Worm (Caenorhabditis elegans) whole organism, late embryonic: ENCODE measurements around the gene dnj-13.

Experiments used
- F13H6.1 ChIP-seq: sonication (generic microtip); optimal IDR thresholded peaks from 2 replicates; lab custom pipeline; 2016; ENCODE audit warnings: missing genetic modification characterization, missing compliant biosample characterization
- ama-1 ChIP-seq: fragments of 150-350 bp; optimal IDR thresholded peaks from 2 replicates; lab custom pipeline; 2014
- ceh-9 ChIP-seq: sonication (generic microtip); optimal IDR thresholded peaks from 2 replicates; lab custom pipeline; 2016; ENCODE audit warnings: mild to moderate bottlenecking, missing genetic modification characterization, inconsistent platforms, missing compliant biosample characterization
- dve-1 ChIP-seq: sonication (generic microtip); optimal IDR thresholded peaks from 2 replicates; lab custom pipeline; 2017; ENCODE audit warnings: antibody characterized with exemption, mild to moderate bottlenecking, missing genetic modification characterization, missing compliant biosample characterization
- eyg-1 ChIP-seq: sonication (generic microtip); optimal IDR thresholded peaks from 2 replicates; lab custom pipeline; 2016; ENCODE audit warnings: missing genotype, missing genetic modification characterization, missing compliant biosample characterization
- fkh-10 ChIP-seq: fragments of 150-350 bp; optimal IDR thresholded peaks from 2 replicates; lab custom pipeline; 2014; ENCODE audit warnings: missing biosample characterization, missing genetic modification reagents, missing genetic modification characterization
- hlh-13 ChIP-seq: fragments of 200-800 bp; sonication (Bioruptor generic); optimal IDR thresholded peaks from 2 replicates; lab custom pipeline; 2018; ENCODE audit warnings: mild to moderate bottlenecking, missing genetic modification characterization, missing compliant biosample characterization
- sox-4 ChIP-seq: sonication (generic microtip); optimal IDR thresholded peaks from 2 replicates; lab custom pipeline; 2017; ENCODE audit warnings: mild to moderate bottlenecking, missing genetic modification characterization, inconsistent platforms, missing compliant biosample characterization
- unc-42 ChIP-seq: sonication (generic microtip); optimal IDR thresholded peaks from 2 replicates; lab custom pipeline; 2016; ENCODE audit warnings: missing genotype, missing genetic modification characterization, missing compliant biosample characterization
- unc-86 ChIP-seq: sonication (generic microtip); optimal IDR thresholded peaks from 2 replicates; lab custom pipeline; 2016; ENCODE audit warnings: missing genetic modification characterization, missing compliant biosample characterization

- TF ChIP-seq unc-86 (tag; lab: Kevin White, UChicago) (no peak), F13H6.1 (no peak), hlh-13 (GFP tag; lab: Kevin White, UChicago) (no peak), unc-42 (tag; lab: Kevin White, UChicago) (no peak), ama-1 (lab: Kevin White, UChicago) (no peak), ceh-9 (tag; lab: Kevin White, UChicago) (no peak), sox-4 (no peak), dve-1 (tag; lab: Kevin White, UChicago) (no peak), fkh-10 (no peak), eyg-1 (tag; lab: Kevin White, UChicago) (no peak)
Observed at ce11 chrII:11535924-11536323, 9.6 kb upstream of the dnj-13 start.
